Worm (Caenorhabditis elegans) whole organism, L2 larva: ENCODE measurements around the gene nhr-54.
"Not testable (repeated sequence)": the region's sequence is repeated elsewhere in the genome, so short reads cannot be mapped to it uniquely, and the experiment has no call there.

Experiments
- ZK546.5 ChIP-seq: sonication (generic microtip); optimal IDR thresholded peaks from 2 replicates; lab custom pipeline; 2017; ENCODE audit warnings: missing biosample characterization, missing genetic modification characterization
- aly-2 ChIP-seq: fragments of 150-350 bp; optimal IDR thresholded peaks from 2 replicates; lab custom pipeline; 2014; ENCODE audit warnings: missing biosample characterization, missing genetic modification characterization
- ama-1 ChIP-seq: fragments of 150-350 bp; optimal IDR thresholded peaks from 2 replicates; lab custom pipeline; 2018; ENCODE audit warnings: inconsistent platforms
- blmp-1 ChIP-seq: sonication (generic microtip); optimal IDR thresholded peaks from 2 replicates; lab custom pipeline; 2017; ENCODE audit warnings: missing genetic modification characterization, mild to moderate bottlenecking, missing compliant biosample characterization, antibody characterized with exemption, moderate library complexity; ENCODE audit not compliant: insufficient read depth
- ceh-82 ChIP-seq: fragments of 150-350 bp; optimal IDR thresholded peaks from 2 replicates; lab custom pipeline; 2014; ENCODE audit warnings: missing biosample characterization, missing genetic modification characterization
- dmd-4 ChIP-seq: sonication (generic microtip); optimal IDR thresholded peaks from 2 replicates; lab custom pipeline; 2017; ENCODE audit warnings: missing biosample characterization, missing genetic modification characterization
- elt-3 ChIP-seq: sonication (generic microtip); optimal IDR thresholded peaks from 2 replicates; lab custom pipeline; 2017; ENCODE audit warnings: missing biosample characterization, missing genetic modification characterization
- fos-1 ChIP-seq: fragments of 150-350 bp; optimal IDR thresholded peaks from 2 replicates; lab custom pipeline; 2014; ENCODE audit warnings: missing biosample characterization, missing genetic modification characterization
- gmeb-1 ChIP-seq: fragments of 150-350 bp; optimal IDR thresholded peaks from 2 replicates; lab custom pipeline; 2014; ENCODE audit warnings: missing biosample characterization, missing genetic modification characterization
- lin-11 ChIP-seq: fragments of 150-350 bp; sonication (generic microtip); optimal IDR thresholded peaks from 2 replicates; lab custom pipeline; 2014; ENCODE audit warnings: missing biosample characterization, missing genetic modification characterization, inconsistent platforms, mixed read lengths
- lin-13 ChIP-seq: fragments of 150-350 bp; optimal IDR thresholded peaks from 2 replicates; lab custom pipeline; 2014; ENCODE audit warnings: missing biosample characterization, missing genetic modification reagents, missing genetic modification characterization
- lin-39 ChIP-seq: fragments of 150-350 bp; optimal IDR thresholded peaks from 2 replicates; lab custom pipeline; 2014; ENCODE audit warnings: missing biosample characterization, missing genetic modification reagents, missing genetic modification characterization
- lsy-2 ChIP-seq, 2 experiments: fragments of 150-350 bp in 1 of 2; sonication (generic microtip) in 1 of 2; optimal IDR thresholded peaks; 2 replicates each; lab custom pipeline; 2014 to 2017; ENCODE audit warnings: missing biosample characterization in 2 of 2, missing genetic modification characterization in 2 of 2
- mab-5 ChIP-seq: fragments of 150-350 bp; optimal IDR thresholded peaks from 2 replicates; lab custom pipeline; 2014; ENCODE audit warnings: missing biosample characterization, missing genetic modification characterization
- nhr-10 ChIP-seq: sonication (generic microtip); optimal IDR thresholded peaks from 2 replicates; lab custom pipeline; 2017; ENCODE audit warnings: missing biosample characterization, missing genetic modification characterization
- nhr-11 ChIP-seq: fragments of 150-350 bp; optimal IDR thresholded peaks from 2 replicates; lab custom pipeline; 2014; ENCODE audit warnings: missing biosample characterization, missing genetic modification characterization
- nhr-12 ChIP-seq: fragments of 150-350 bp; optimal IDR thresholded peaks from 2 replicates; lab custom pipeline; 2014; ENCODE audit warnings: missing biosample characterization, missing genetic modification characterization
- nhr-129 ChIP-seq: fragments of 150-350 bp; optimal IDR thresholded peaks from 2 replicates; lab custom pipeline; 2014; ENCODE audit warnings: missing biosample characterization, missing genetic modification characterization
- nhr-21 ChIP-seq: fragments of 150-350 bp; optimal IDR thresholded peaks from 2 replicates; lab custom pipeline; 2014; ENCODE audit warnings: missing biosample characterization, missing genetic modification characterization
- nhr-25 ChIP-seq: fragments of 150-350 bp; sonication (generic microtip); optimal IDR thresholded peaks from 3 replicates; lab custom pipeline; 2014; ENCODE audit warnings: missing biosample characterization, missing genetic modification characterization
- nhr-77 ChIP-seq: fragments of 150-350 bp; optimal IDR thresholded peaks from 2 replicates; lab custom pipeline; 2014; ENCODE audit warnings: missing biosample characterization, missing genetic modification characterization
- peb-1 ChIP-seq: fragments of 150-350 bp; optimal IDR thresholded peaks from 2 replicates; lab custom pipeline; 2014; ENCODE audit warnings: missing biosample characterization, missing genetic modification characterization
- sem-4 ChIP-seq: fragments of 150-350 bp; optimal IDR thresholded peaks from 2 replicates; lab custom pipeline; 2014; ENCODE audit warnings: missing biosample characterization, missing genetic modification reagents, missing genetic modification characterization
- skn-1 ChIP-seq: sonication (generic microtip); optimal IDR thresholded peaks from 2 replicates; lab custom pipeline; 2017; ENCODE audit warnings: missing biosample characterization, missing genetic modification characterization
- sma-3 ChIP-seq: sonication (generic microtip); optimal IDR thresholded peaks from 2 replicates; lab custom pipeline; 2016; ENCODE audit warnings: missing genetic modification reagents, missing genetic modification characterization, missing compliant biosample characterization
- sma-9 ChIP-seq, 2 experiments: fragments of 150-350 bp in 1 of 2; sonication (generic microtip) in 1 of 2; optimal IDR thresholded peaks; 2 replicates each; lab custom pipeline; 2014 to 2016; ENCODE audit warnings: missing genetic modification characterization in 2 of 2, mild to moderate bottlenecking in 1 of 2, missing biosample characterization in 1 of 2, missing compliant biosample characterization in 1 of 2, missing genetic modification reagents in 1 of 2, moderate library complexity in 1 of 2
- snpc-4 ChIP-seq: fragments of 150-350 bp; optimal IDR thresholded peaks from 2 replicates; lab custom pipeline; 2014; ENCODE audit warnings: missing biosample characterization, missing genetic modification characterization
- unc-39 ChIP-seq: fragments of 150-350 bp; optimal IDR thresholded peaks from 2 replicates; lab custom pipeline; 2014; ENCODE audit warnings: missing biosample characterization, missing genetic modification characterization
- unc-55 ChIP-seq: fragments of 150-350 bp; sonication (generic microtip); optimal IDR thresholded peaks from 3 replicates; lab custom pipeline; 2014; ENCODE audit warnings: missing biosample characterization, missing genetic modification reagents, missing genetic modification characterization
- unc-62 ChIP-seq: fragments of 150-350 bp; optimal IDR thresholded peaks from 2 replicates; lab custom pipeline; 2014; ENCODE audit warnings: missing biosample characterization, missing genetic modification reagents, missing genetic modification characterization
- zag-1 ChIP-seq: fragments of 150-350 bp; optimal IDR thresholded peaks from 2 replicates; lab custom pipeline; 2014; ENCODE audit warnings: missing biosample characterization, missing genetic modification characterization
- ztf-11 ChIP-seq: sonication (generic microtip); optimal IDR thresholded peaks from 2 replicates; lab custom pipeline; 2017; ENCODE audit warnings: missing biosample characterization, missing genetic modification characterization

nhr-54 gene

ce11 chrV:16522242-16522641 lies 16.5 kb upstream of the nhr-54 start, which contains the start of gene srw-34:
Gene srw-34 (minus strand): TSS chrV:16522342.
- TF ChIP-seq nhr-10 (no peak), snpc-4 (tag; lab: Kevin White, UChicago) (no peak), nhr-129 (tag; lab: Kevin White, UChicago) (no peak)

- no peak for TF ChIP-seq unc-55 (GFP tag; lab: Kevin White, UChicago)
- TF ChIP-seq ztf-11 (tag; lab: Kevin White, UChicago) = no peak
- no peak for TF ChIP-seq elt-3
- no peak for TF ChIP-seq dmd-4 (tag; lab: Kevin White, UChicago)
- TF ChIP-seq ama-1 = no peak
- TF ChIP-seq lin-13 = no peak
- no peak for TF ChIP-seq ZK546.5
- TF ChIP-seq lin-11 = no peak
- no peak for TF ChIP-seq sem-4 (tag; lab: Kevin White, UChicago)
- TF ChIP-seq nhr-11 (tag; lab: Kevin White, UChicago) = no peak
- no peak for TF ChIP-seq nhr-12 (tag; lab: Kevin White, UChicago)
- TF ChIP-seq nhr-21 = no peak
- no peak for TF ChIP-seq sma-9 (GFP tag; optimal IDR thresholded peaks at IDR 0.05; lab: Kevin White, UChicago)
- no peak for TF ChIP-seq sma-9 (tag; optimal IDR thresholded peaks at IDR 0.05; lab: Kevin White, UChicago)
- TF ChIP-seq aly-2 = no peak
- no peak for TF ChIP-seq nhr-10
Observed at ce11 chrV:16517619-16518018, 11.9 kb upstream of the nhr-54 start, which contains the start of gene F36D3.4. Gene F36D3.4 (minus strand): TSS chrV:16517719.

- TF ChIP-seq nhr-129, skn-1, lin-39 (tag; lab: Kevin White, UChicago): not testable (repeated sequence)
Observed at ce11 chrV:16515140-16515539, 9.4 kb upstream of the nhr-54 start, which contains the start of gene F36D3.5. Gene F36D3.5 (minus strand): TSS chrV:16515240.

DNA sequence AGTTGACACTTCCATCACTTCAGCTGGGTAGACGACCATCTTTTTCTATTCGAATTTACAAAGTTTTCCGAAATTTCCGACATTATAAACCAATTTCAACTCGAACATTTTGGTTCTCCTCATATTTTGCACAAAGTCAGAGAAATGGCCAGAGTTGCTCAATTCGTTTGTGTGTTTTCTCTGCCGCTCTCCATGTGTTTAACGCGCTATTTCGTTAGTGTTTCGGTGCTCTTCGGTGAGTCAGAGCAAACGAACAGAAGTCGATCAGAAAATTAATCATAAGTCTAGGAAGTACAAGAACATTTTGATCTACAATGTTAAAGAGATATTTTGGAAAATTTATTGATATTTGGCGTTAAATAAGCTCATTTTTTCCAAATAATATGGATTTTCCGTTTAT lies 2.9 kb upstream of the nhr-54 start, which contains the start of gene srr-3:
srr-3 (minus strand) TSS at position 101 of the 400 bp plus-strand sequence.
- TF ChIP-seq sma-3 (GFP tag; lab: Kevin White, UChicago) = no peak
- TF ChIP-seq fos-1 (tag; lab: Kevin White, UChicago) = peak; percentile 25
- no peak for TF ChIP-seq peb-1 (tag; lab: Kevin White, UChicago)
- TF ChIP-seq nhr-11 (tag; lab: Kevin White, UChicago) = no peak
- no peak for TF ChIP-seq gmeb-1 (tag; lab: Kevin White, UChicago)
- no peak for TF ChIP-seq nhr-77 (tag; lab: Kevin White, UChicago)

ce11 chrV:16506650-16507049 lies 922 bp upstream of the nhr-54 start:
- TF ChIP-seq zag-1 (tag; lab: Kevin White, UChicago) (no peak), lsy-2 (tag; optimal IDR thresholded peaks at IDR 0.05; lab: Kevin White, UChicago) (no peak), sma-9 (GFP tag; optimal IDR thresholded peaks at IDR 0.05; lab: Kevin White, UChicago) (peak; percentile 25), sma-9 (tag; optimal IDR thresholded peaks at IDR 0.05; lab: Kevin White, UChicago) (no peak), blmp-1 (no peak), gmeb-1 (tag; lab: Kevin White, UChicago) (no peak), nhr-10 (no peak)
- TF ChIP-seq, all 48 proteins: peak for 1

DNA sequence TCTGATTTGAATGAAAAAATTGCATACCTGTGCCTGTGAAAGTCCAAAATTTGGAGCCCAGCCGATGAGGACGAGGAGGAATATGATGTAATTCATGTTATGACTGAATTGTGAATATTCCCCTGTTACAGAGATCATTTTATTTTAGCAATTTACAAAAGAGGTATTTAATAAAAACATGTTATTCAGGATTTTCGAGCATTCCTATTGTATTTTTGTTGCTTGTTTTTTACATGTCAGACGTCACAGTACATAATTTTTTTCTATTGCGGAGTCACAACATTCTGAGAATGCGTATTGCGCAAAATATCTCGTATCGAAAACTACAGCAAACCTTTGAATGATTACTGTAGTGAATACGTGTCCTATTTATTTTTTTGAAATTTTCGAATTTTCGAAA lies 2.6 kb downstream of the nhr-54 start, which contains the start of gene F36D3.14:
F36D3.14 (minus strand) TSS at position 101 of the 400 bp plus-strand sequence.
- TF ChIP-seq ceh-82 (tag; lab: Kevin White, UChicago) (no peak), mab-5 (tag; lab: Kevin White, UChicago) (no peak), lin-13 (no peak), nhr-21 (no peak), nhr-12 (tag; lab: Kevin White, UChicago) (no peak), nhr-77 (tag; lab: Kevin White, UChicago) (no peak), lsy-2 (tag; optimal IDR thresholded peaks at IDR 0.05; lab: Kevin White, UChicago) (no peak), nhr-25 (tag; lab: Kevin White, UChicago) (no peak), lin-11 (no peak), unc-62 (GFP tag; lab: Kevin White, UChicago) (no peak), sma-3 (GFP tag; lab: Kevin White, UChicago) (no peak), unc-39 (tag; lab: Kevin White, UChicago) (no peak), blmp-1 (no peak)
- TF ChIP-seq, all 48 proteins: peak for 0
